Fruit fly (Drosophila melanogaster): ENCODE measurements around the gene AOX3.

AOX3 gene

dm6 chr3R:15547827-15548517 lies at the start of gene AOX3 (continued):
- TF ChIP-seq rib (GFP tag; IDR thresholded peaks at IDR 0.05) (0 out of 2 replicates have a peak, but pooled peaks have one; percentile 21), Dip3 (GFP tag; optimal IDR thresholded peaks at IDR 0.05) (peak; percentile 52), Fer1 (GFP tag; optimal IDR thresholded peaks at IDR 0.05) (no peak), CG33557 (GFP tag; optimal IDR thresholded peaks at IDR 0.05) (no peak), bbx (GFP tag; IDR thresholded peaks at IDR 0.05; ENCODE audit: partially characterized antibody) (no peak), CG11504 (tag; optimal IDR thresholded peaks at IDR 0.05) (peak; percentile 14), eyg (GFP tag; optimal IDR thresholded peaks at IDR 0.05) (no peak), CG10321 (GFP tag; IDR thresholded peaks at IDR 0.05) (no peak), Asciz (GFP tag; optimal IDR thresholded peaks at IDR 0.05) (no peak), CG34224 (GFP tag; IDR thresholded peaks at IDR 0.05; ENCODE audit: partially characterized antibody) (no peak), ase (GFP tag; IDR thresholded peaks at IDR 0.05) (no peak), pnt (GFP tag; optimal IDR thresholded peaks at IDR 0.05) (no peak), CG13894 (tag; optimal IDR thresholded peaks at IDR 0.05) (no peak), CG15479 (GFP tag; optimal IDR thresholded peaks at IDR 0.05) (no peak), CG15601 (tag; optimal IDR thresholded peaks at IDR 0.05) (no peak), CG7357 (GFP tag; IDR thresholded peaks at IDR 0.05) (no peak), Gsc (GFP tag; IDR thresholded peaks at IDR 0.05) (no peak), slp2 (GFP tag; optimal IDR thresholded peaks at IDR 0.05) (no peak), toy (GFP tag; IDR thresholded peaks at IDR 0.05) (no peak), CG4404 (GFP tag; IDR thresholded peaks at IDR 0.05) (no peak), hkb (optimal IDR thresholded peaks at IDR 0.05) (no peak), hkb (GFP tag; IDR thresholded peaks at IDR 0.05) (no peak), vvl (GFP tag; IDR thresholded peaks at IDR 0.05) (no peak), br (optimal IDR thresholded peaks at IDR 0.05) (no peak), CG12155 (GFP tag; optimal IDR thresholded peaks at IDR 0.05) (peak; percentile 7), E2f1 (GFP tag; IDR thresholded peaks at IDR 0.05) (no peak), az2 (GFP tag; optimal IDR thresholded peaks at IDR 0.05) (no peak), fru (optimal IDR thresholded peaks at IDR 0.05) (no peak), CG13624 (GFP tag; optimal IDR thresholded peaks at IDR 0.05) (no peak), CG42726 (GFP tag; IDR thresholded peaks at IDR 0.05; ENCODE audit: partially characterized antibody) (no peak), Hey (tag; optimal IDR thresholded peaks at IDR 0.05) (no peak), Hand (GFP tag; optimal IDR thresholded peaks at IDR 0.05) (no peak), CG17361 (GFP tag; IDR thresholded peaks at IDR 0.05) (no peak), pan (optimal IDR thresholded peaks at IDR 0.05) (no peak), pan (GFP tag; optimal IDR thresholded peaks at IDR 0.05 in 1 of 2, IDR thresholded peaks at IDR 0.05 in 1 of 2) (peak in 1 of 2 experiments; percentile 35), CG31224 (GFP tag; IDR thresholded peaks at IDR 0.05) (peak; percentile 33; the same call in 1 of the 2 replicates), CG2116 (GFP tag; optimal IDR thresholded peaks at IDR 0.05) (no peak), CG4820 (GFP tag; optimal IDR thresholded peaks at IDR 0.05) (no peak), Mad (GFP tag; optimal IDR thresholded peaks at IDR 0.05) (no peak), Dad (GFP tag; optimal IDR thresholded peaks at IDR 0.05) (no peak), zf30C (GFP tag; optimal IDR thresholded peaks at IDR 0.05) (peak; percentile 45), lmd (GFP tag; IDR thresholded peaks at IDR 0.05) (no peak; the same call in 1 of the 2 replicates), bigmax (GFP tag; optimal IDR thresholded peaks at IDR 0.05) (no peak), pho (GFP tag; optimal IDR thresholded peaks at IDR 0.05) (peak; percentile 8), D19B (GFP tag; optimal IDR thresholded peaks at IDR 0.05) (peak; percentile 38), NfI (GFP tag; optimal IDR thresholded peaks at IDR 0.05) (no peak), Usf (GFP tag; optimal IDR thresholded peaks at IDR 0.05) (peak; percentile 76), Opbp (GFP tag; IDR thresholded peaks at IDR 0.05; ENCODE audit: partially characterized antibody) (no peak), Mes4 (GFP tag; optimal IDR thresholded peaks at IDR 0.05) (no peak), exex (tag; optimal IDR thresholded peaks at IDR 0.05) (peak; percentile 46), CG18619 (GFP tag; optimal IDR thresholded peaks at IDR 0.05) (no peak), ERR (GFP tag; optimal IDR thresholded peaks at IDR 0.05) (no peak)
